Fruit fly (Drosophila melanogaster): ENCODE data around the gene CG42655.

The CG42655 gene

DNA sequence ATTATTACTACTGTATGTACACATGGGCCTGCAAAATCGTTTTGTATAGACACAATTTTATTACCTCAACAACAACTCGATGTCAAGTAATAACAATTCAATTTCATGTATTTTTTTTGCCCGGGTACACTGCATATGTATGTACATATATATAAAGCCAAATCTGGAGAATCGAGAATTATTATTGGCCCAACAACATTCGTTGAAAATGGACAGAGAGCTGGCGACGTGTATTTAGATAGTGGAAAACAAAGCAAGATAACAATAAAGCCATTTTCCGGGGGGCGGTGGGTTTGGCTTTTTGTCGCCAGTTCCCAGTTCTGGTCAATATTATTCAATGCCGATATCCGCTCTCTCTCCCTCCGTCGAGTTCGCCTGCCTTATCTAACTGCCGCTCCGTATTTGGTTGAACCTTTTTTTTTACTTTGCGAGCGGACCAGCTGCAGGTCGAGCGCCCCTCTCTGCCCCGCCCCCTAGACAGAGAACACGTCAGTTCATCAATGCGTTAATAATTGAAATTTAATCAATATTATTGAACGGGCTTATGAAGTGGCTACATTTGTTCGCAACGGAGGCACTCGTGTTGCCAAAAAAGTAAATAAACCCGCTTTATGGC lies 23.7 kb downstream of the CG42655 start (continued):
- TF ChIP-seq CG10209 (GFP tag; optimal IDR thresholded peaks at IDR 0.05): no peak
- peak; percentile 99 for TF ChIP-seq CG8281 (tag; optimal IDR thresholded peaks at IDR 0.05)
- no peak for TF ChIP-seq crc (GFP tag; optimal IDR thresholded peaks at IDR 0.05)
- no peak for TF ChIP-seq Sox100B (GFP tag; optimal IDR thresholded peaks at IDR 0.05)
- TF ChIP-seq CG2120 (GFP tag; optimal IDR thresholded peaks at IDR 0.05): peak; percentile 21
- TF ChIP-seq CG8765 (GFP tag; IDR thresholded peaks at IDR 0.05): no peak
- peak; percentile 26 for TF ChIP-seq Xbp1 (GFP tag; optimal IDR thresholded peaks at IDR 0.05)
- TF ChIP-seq CG14710 (tag; optimal IDR thresholded peaks at IDR 0.05): no peak
- peak; percentile 65 for TF ChIP-seq sqz (GFP tag; optimal IDR thresholded peaks at IDR 0.05)
- TF ChIP-seq CG7987 (GFP tag; optimal IDR thresholded peaks at IDR 0.05): peak; percentile 2
- no peak for TF ChIP-seq sob (GFP tag; IDR thresholded peaks at IDR 0.05)
- peak; percentile 96 for TF ChIP-seq mirr (GFP tag; optimal IDR thresholded peaks at IDR 0.05)
- TF ChIP-seq CG12942 (GFP tag; optimal IDR thresholded peaks at IDR 0.05): no peak
- TF ChIP-seq CG5245 (GFP tag; optimal IDR thresholded peaks at IDR 0.05): no peak
- TF ChIP-seq CG18599 (GFP tag; optimal IDR thresholded peaks at IDR 0.05): peak; percentile 12
- TF ChIP-seq slp2 (GFP tag; optimal IDR thresholded peaks at IDR 0.05): no peak
- TF ChIP-seq Bgb (GFP tag; IDR thresholded peaks at IDR 0.05; ENCODE audit: partially characterized antibody): 0 out of 2 replicates have a peak, but pooled peaks have one; percentile 7
- TF ChIP-seq CG16863 (GFP tag; optimal IDR thresholded peaks at IDR 0.05): no peak
- TF ChIP-seq Trl (optimal IDR thresholded peaks at IDR 0.05): peak; percentile 21 to 36
- no peak for TF ChIP-seq Trl (GFP tag; optimal IDR thresholded peaks at IDR 0.05)
- TF ChIP-seq CG43689 (GFP tag; IDR thresholded peaks at IDR 0.05): no peak
- no peak for TF ChIP-seq CG6765 (GFP tag; optimal IDR thresholded peaks at IDR 0.05)
- no peak for TF ChIP-seq Dad (GFP tag; optimal IDR thresholded peaks at IDR 0.05)
- no peak for TF ChIP-seq CG12104 (GFP tag; optimal IDR thresholded peaks at IDR 0.05)
- no peak for TF ChIP-seq Myb (GFP tag; optimal IDR thresholded peaks at IDR 0.05)
- no peak for TF ChIP-seq CG3163 (GFP tag; optimal IDR thresholded peaks at IDR 0.05)
- no peak for TF ChIP-seq zen (tag; optimal IDR thresholded peaks at IDR 0.05)
- TF ChIP-seq CG17361 (GFP tag; IDR thresholded peaks at IDR 0.05): 0 out of 3 replicates have a peak, but pooled peaks have one; percentile 6
- TF ChIP-seq CG15479 (GFP tag; optimal IDR thresholded peaks at IDR 0.05): no peak
- no peak for TF ChIP-seq lov (optimal IDR thresholded peaks at IDR 0.05)
- TF ChIP-seq lov (GFP tag; IDR thresholded peaks at IDR 0.05): no peak
- TF ChIP-seq sug (tag; optimal IDR thresholded peaks at IDR 0.05): peak; percentile 72
- TF ChIP-seq HmgZ (tag; optimal IDR thresholded peaks at IDR 0.05): peak; percentile 53
- TF ChIP-seq Ssrp (tag; optimal IDR thresholded peaks at IDR 0.05): no peak
- no peak for TF ChIP-seq tgo (GFP tag; IDR thresholded peaks at IDR 0.05)
- no peak for TF ChIP-seq fd102C (GFP tag; optimal IDR thresholded peaks at IDR 0.05)
- TF ChIP-seq Med (GFP tag): peak; percentile 74
- TF ChIP-seq fru (optimal IDR thresholded peaks at IDR 0.05): no peak
- peak; percentile 88 for TF ChIP-seq crol (GFP tag; IDR thresholded peaks at IDR 0.05)
- no peak for TF ChIP-seq Dek (tag; optimal IDR thresholded peaks at IDR 0.05)
- TF ChIP-seq ERR (GFP tag; optimal IDR thresholded peaks at IDR 0.05): no peak
- TF ChIP-seq CG10565 (GFP tag; optimal IDR thresholded peaks at IDR 0.05): no peak
- TF ChIP-seq Fer1 (GFP tag; optimal IDR thresholded peaks at IDR 0.05): no peak
- peak; percentile 31; the same call in 1 of the 2 replicates for TF ChIP-seq CG32532 (GFP tag; IDR thresholded peaks at IDR 0.05)
- TF ChIP-seq peb (GFP tag; IDR thresholded peaks at IDR 0.05): no peak
- peak; percentile 56 for TF ChIP-seq CG11504 (tag; optimal IDR thresholded peaks at IDR 0.05)
- no peak for TF ChIP-seq CG8924 (tag; optimal IDR thresholded peaks at IDR 0.05)
- TF ChIP-seq GATAe (GFP tag; conservative IDR thresholded peaks at IDR 0.05): peak; percentile 56; the same call in 1 of the 2 replicates
- no peak for TF ChIP-seq dan (GFP tag; IDR thresholded peaks at IDR 0.05)
- TF ChIP-seq CG13894 (tag; optimal IDR thresholded peaks at IDR 0.05): peak; percentile 24
- TF ChIP-seq CG30431 (GFP tag; optimal IDR thresholded peaks at IDR 0.05): no peak
- TF ChIP-seq CG18619 (GFP tag; optimal IDR thresholded peaks at IDR 0.05): no peak
